Worm (Caenorhabditis elegans) whole organism, young adult: Measurements from ENCODE around the gene F52C12.6.

Experiments used
- B0261.1 ChIP-seq: sonication (generic microtip); optimal IDR thresholded peaks from 2 replicates; lab custom pipeline; 2016; ENCODE audit warnings: mild to moderate bottlenecking, missing genetic modification characterization, moderate library complexity, missing compliant biosample characterization
- F37B4.10 ChIP-seq: fragments of 200-800 bp; sonication (Bioruptor generic); IDR thresholded peaks from 2 replicates; pipeline ENCODE4 v1.3.6; 2022; ENCODE audit warnings: missing genetic modification characterization, missing compliant biosample characterization
- F39B2.1 ChIP-seq: fragments of 200-800 bp; sonication (Bioruptor generic); IDR thresholded peaks from 2 replicates; pipeline ENCODE4 v1.3.6; 2022; ENCODE audit warnings: missing genetic modification reagents, missing genetic modification characterization, missing compliant biosample characterization
- F57A8.1 ChIP-seq: fragments of 200-800 bp; sonication (Bioruptor generic); optimal IDR thresholded peaks from 2 replicates; lab custom pipeline; 2018; ENCODE audit warnings: mild to moderate bottlenecking, missing genetic modification characterization, moderate library complexity, missing compliant biosample characterization
- F57C9.4 ChIP-seq: sonication (generic microtip); optimal IDR thresholded peaks from 2 replicates; lab custom pipeline; 2017; ENCODE audit warnings: mild to moderate bottlenecking, missing genetic modification characterization, missing compliant biosample characterization
- T26A5.8 ChIP-seq: sonication (generic microtip); optimal IDR thresholded peaks from 2 replicates; lab custom pipeline; 2016; ENCODE audit warnings: missing genetic modification characterization, missing compliant biosample characterization
- Y53G8AR.9 ChIP-seq: fragments of 200-800 bp; sonication (Bioruptor generic); conservative IDR thresholded peaks from 2 replicates; pipeline ENCODE4 v1.3.6; 2022; ENCODE audit warnings: missing genetic modification reagents, missing genetic modification characterization, missing compliant biosample characterization
- ZK185.1 ChIP-seq: sonication (generic microtip); optimal IDR thresholded peaks from 2 replicates; lab custom pipeline; 2016; ENCODE audit warnings: mild to moderate bottlenecking, missing genetic modification characterization, missing compliant biosample characterization; ENCODE audit not compliant: poor library complexity, severe bottlenecking
- ama-1 ChIP-seq, 3 experiments: fragments of 150-350 bp in 1 of 3; sonication (generic microtip) in 2 of 3; optimal IDR thresholded peaks; 2 replicates each; lab custom pipeline; 2014 to 2018; ENCODE audit warnings: missing biosample characterization in 2 of 3, missing genetic modification characterization in 2 of 3, missing genetic modification reagents in 2 of 3
- aptf-2 ChIP-seq: fragments of 200-800 bp; sonication (Bioruptor generic); conservative IDR thresholded peaks from 2 replicates; pipeline ENCODE4 v1.3.6; 2022; ENCODE audit warnings: missing genetic modification reagents, missing genetic modification characterization, missing compliant biosample characterization
- athp-1 ChIP-seq: sonication (generic microtip); optimal IDR thresholded peaks from 2 replicates; lab custom pipeline; 2017; ENCODE audit warnings: mild to moderate bottlenecking, missing genetic modification characterization, missing compliant biosample characterization
- cebp-2 ChIP-seq: fragments of 200-800 bp; sonication (Bioruptor generic); IDR thresholded peaks from 2 replicates; pipeline ENCODE4 v1.3.6; 2022; ENCODE audit warnings: missing genetic modification characterization, missing compliant biosample characterization
- ceh-79 ChIP-seq: sonication (generic microtip); optimal IDR thresholded peaks from 2 replicates; lab custom pipeline; 2017; ENCODE audit warnings: mild to moderate bottlenecking, missing genetic modification characterization, missing compliant biosample characterization
- chd-7 ChIP-seq: sonication (generic microtip); optimal IDR thresholded peaks from 2 replicates; lab custom pipeline; 2016; ENCODE audit warnings: mild to moderate bottlenecking, missing genetic modification characterization, moderate library complexity, missing compliant biosample characterization
- dox-1 ChIP-seq: fragments of 200-800 bp; sonication (Bioruptor generic); IDR thresholded peaks from 2 replicates; pipeline ENCODE4 v1.3.6; 2022; ENCODE audit warnings: missing genetic modification reagents, missing genetic modification characterization, missing compliant biosample characterization
- dpff-1 ChIP-seq: sonication (generic microtip); optimal IDR thresholded peaks from 2 replicates; lab custom pipeline; 2017; ENCODE audit warnings: mild to moderate bottlenecking, missing genetic modification characterization, missing compliant biosample characterization
- egrh-3 ChIP-seq: fragments of 200-800 bp; sonication (Bioruptor generic); IDR thresholded peaks from 2 replicates; pipeline ENCODE4 v1.3.6; 2022; ENCODE audit warnings: missing genetic modification reagents, missing genetic modification characterization, missing compliant biosample characterization
- hlh-12 ChIP-seq: sonication (generic microtip); optimal IDR thresholded peaks from 2 replicates; lab custom pipeline; 2016; ENCODE audit warnings: missing genetic modification characterization, missing compliant biosample characterization
- hlh-26 ChIP-seq: fragments of 200-800 bp; sonication (Bioruptor generic); conservative IDR thresholded peaks from 2 replicates; pipeline ENCODE4 v1.3.6; 2022; ENCODE audit warnings: missing genetic modification reagents, missing genetic modification characterization, missing compliant biosample characterization
- hmg-1.2 ChIP-seq: fragments of 200-800 bp; sonication (Bioruptor generic); IDR thresholded peaks from 2 replicates; pipeline ENCODE4 v1.3.6; 2022; ENCODE audit warnings: missing genetic modification reagents, missing genetic modification characterization, missing compliant biosample characterization
- hmg-20 ChIP-seq: fragments of 200-800 bp; sonication (Bioruptor generic); IDR thresholded peaks from 2 replicates; pipeline ENCODE4 v1.3.6; 2022; ENCODE audit warnings: missing genetic modification reagents, missing genetic modification characterization, missing compliant biosample characterization
- lag-1 ChIP-seq: fragments of 200-800 bp; sonication (Bioruptor generic); IDR thresholded peaks from 2 replicates; pipeline ENCODE4 v1.3.6; 2022; ENCODE audit warnings: missing genetic modification reagents, missing genetic modification characterization, missing compliant biosample characterization
- let-607 ChIP-seq, 2 experiments: fragments of 200-800 bp in 1 of 2; sonication (Bioruptor generic) in 1 of 2; sonication (generic microtip) in 1 of 2; optimal IDR thresholded peaks; 2 replicates each; lab custom pipeline; 2016 to 2018; ENCODE audit warnings: mild to moderate bottlenecking in 2 of 2, missing compliant biosample characterization in 2 of 2, missing genetic modification characterization in 2 of 2, moderate library complexity in 2 of 2, missing genotype in 1 of 2
- lin-35 ChIP-seq, 3 experiments: fragments of 150-350 bp in 2 of 3; sonication (generic microtip) in 1 of 3; optimal IDR thresholded peaks; 2 replicates each; lab custom pipeline; 2014 to 2018; ENCODE audit warnings: missing biosample characterization in 3 of 3, missing genetic modification characterization in 3 of 3, missing genetic modification reagents in 3 of 3
- lin-40 ChIP-seq: sonication (generic microtip); optimal IDR thresholded peaks from 2 replicates; lab custom pipeline; 2016; ENCODE audit warnings: missing genetic modification characterization, mild to moderate bottlenecking, missing compliant biosample characterization, missing genotype, missing genetic modification reagents
- lin-54 ChIP-seq: fragments of 200-800 bp; sonication (Bioruptor generic); optimal IDR thresholded peaks from 2 replicates; lab custom pipeline; 2018; ENCODE audit warnings: mild to moderate bottlenecking, missing genetic modification characterization, missing compliant biosample characterization
- lir-1 ChIP-seq: fragments of 200-800 bp; sonication (Bioruptor generic); conservative IDR thresholded peaks from 2 replicates; pipeline ENCODE4 v1.3.6; 2022; ENCODE audit warnings: missing genetic modification reagents, missing genetic modification characterization, missing compliant biosample characterization
- madf-10 ChIP-seq: sonication (generic microtip); optimal IDR thresholded peaks from 2 replicates; lab custom pipeline; 2016; ENCODE audit warnings: mild to moderate bottlenecking, missing genetic modification characterization, missing compliant biosample characterization
- madf-8 ChIP-seq: fragments of 200-800 bp; sonication (Bioruptor generic); conservative IDR thresholded peaks from 2 replicates; pipeline ENCODE4 v1.3.6; 2022; ENCODE audit warnings: missing genetic modification reagents, missing genetic modification characterization, missing compliant biosample characterization
- mel-28 ChIP-seq: sonication (generic microtip); optimal IDR thresholded peaks from 2 replicates; lab custom pipeline; 2016; ENCODE audit warnings: borderline replicate concordance, mild to moderate bottlenecking, missing genetic modification characterization, missing compliant biosample characterization
- nfya-2 ChIP-seq: fragments of 200-800 bp; sonication (Bioruptor generic); IDR thresholded peaks from 2 replicates; pipeline ENCODE4 v1.3.6; 2022; ENCODE audit warnings: missing genetic modification reagents, missing genetic modification characterization, missing compliant biosample characterization
- nhr-120 ChIP-seq: fragments of 200-800 bp; sonication (Bioruptor generic); IDR thresholded peaks from 2 replicates; pipeline ENCODE4 v1.3.6; 2022; ENCODE audit warnings: missing genetic modification characterization, missing compliant biosample characterization
- pha-4 ChIP-seq: fragments of 150-350 bp; sonication (generic microtip); optimal IDR thresholded peaks from 2 replicates; lab custom pipeline; 2014; ENCODE audit warnings: missing biosample characterization, missing genetic modification reagents, missing genetic modification characterization
- rcor-1 ChIP-seq: fragments of 200-800 bp; sonication (Bioruptor generic); IDR thresholded peaks from 2 replicates; pipeline ENCODE4 v1.3.6; 2022; ENCODE audit warnings: missing genetic modification reagents, missing genetic modification characterization, missing compliant biosample characterization
- snpc-1.1 ChIP-seq: sonication (generic microtip); optimal IDR thresholded peaks from 2 replicates; lab custom pipeline; 2017; ENCODE audit warnings: missing genetic modification characterization, mild to moderate bottlenecking, missing compliant biosample characterization, antibody characterized with exemption, moderate library complexity, missing genotype, missing genetic modification reagents; ENCODE audit not compliant: insufficient read depth
- sptf-2 ChIP-seq: fragments of 200-800 bp; sonication (Bioruptor generic); optimal IDR thresholded peaks from 2 replicates; lab custom pipeline; 2018; ENCODE audit warnings: mild to moderate bottlenecking, missing genetic modification characterization, missing compliant biosample characterization
- tbx-9 ChIP-seq: sonication (generic microtip); optimal IDR thresholded peaks from 2 replicates; lab custom pipeline; 2016; ENCODE audit warnings: borderline replicate concordance, missing genetic modification characterization, inconsistent platforms, missing compliant biosample characterization
- unc-62 ChIP-seq: fragments of 150-350 bp; optimal IDR thresholded peaks from 2 replicates; lab custom pipeline; 2014; ENCODE audit warnings: missing biosample characterization, missing genetic modification reagents, missing genetic modification characterization
- zfh-2 ChIP-seq: fragments of 200-800 bp; sonication (Bioruptor generic); conservative IDR thresholded peaks from 2 replicates; pipeline ENCODE4 v1.3.6; 2022; ENCODE audit warnings: missing genetic modification reagents, missing genetic modification characterization, missing compliant biosample characterization
- ztf-3 ChIP-seq: fragments of 200-800 bp; sonication (Bioruptor generic); optimal IDR thresholded peaks from 2 replicates; lab custom pipeline; 2018; ENCODE audit warnings: mild to moderate bottlenecking, missing genetic modification characterization, missing compliant biosample characterization
- ztf-6 ChIP-seq: fragments of 200-800 bp; sonication (Bioruptor generic); IDR thresholded peaks from 2 replicates; pipeline ENCODE4 v1.3.6; 2022; ENCODE audit warnings: missing genetic modification reagents, missing genetic modification characterization, missing compliant biosample characterization

F52C12.6 gene

DNA sequence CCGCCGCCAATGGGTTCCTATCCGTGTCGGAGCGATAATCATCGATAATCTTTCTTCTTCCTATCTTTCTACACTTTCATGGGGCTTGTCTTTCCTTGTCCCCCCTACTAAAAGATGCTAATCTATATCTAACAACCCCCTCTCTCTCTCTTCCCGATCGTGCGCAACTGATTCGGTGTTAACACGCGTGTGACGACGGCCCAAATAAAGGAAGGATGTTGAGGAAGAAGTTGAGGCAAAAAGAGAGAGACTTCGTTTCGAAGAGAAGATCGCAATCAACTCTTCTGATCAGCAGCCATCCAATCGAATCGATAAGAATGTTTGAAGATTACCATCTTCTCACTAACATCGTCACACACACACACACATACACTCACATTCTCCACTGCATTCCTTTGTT lies 45.2 kb upstream of the F52C12.6 start (continued):
- TF ChIP-seq T26A5.8 (tag; lab: Kevin White, UChicago) (no peak), athp-1 (tag; lab: Kevin White, UChicago) (no peak), nhr-120 (GFP tag; lab: Robert Waterston, UW) (no peak), hlh-26 (no peak)

DNA sequence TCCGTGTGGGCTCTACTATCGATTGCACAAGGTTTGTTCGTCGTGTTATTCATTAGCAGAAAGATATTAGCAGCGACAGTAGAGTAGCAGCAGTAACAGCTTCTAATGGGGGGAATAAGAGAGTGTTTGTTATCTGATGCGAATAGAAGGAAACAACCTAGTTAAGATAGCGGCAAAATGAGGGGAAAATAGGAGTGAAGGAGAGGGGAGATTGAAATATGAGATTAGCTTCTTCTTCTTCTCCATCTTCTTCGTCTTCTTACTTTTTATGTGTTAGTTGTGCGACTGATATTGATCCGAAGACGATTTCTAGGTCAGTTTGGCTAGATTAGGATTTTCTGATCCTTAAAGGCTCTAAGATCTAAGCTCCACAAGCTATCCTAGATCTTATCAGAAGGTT lies 41.6 kb upstream of the F52C12.6 start:
- TF ChIP-seq lin-35 (GFP tag; optimal IDR thresholded peaks at IDR 0.05; lab: Kevin White, UChicago) (no peak), dox-1 (no peak), F37B4.10 (GFP tag; lab: Robert Waterston, UW) (no peak), B0261.1 (tag; lab: Kevin White, UChicago) (no peak), rcor-1 (no peak), cebp-2 (no peak), ama-1 (optimal IDR thresholded peaks at IDR 0.05; lab: Kevin White, UChicago) (no peak), ama-1 (GFP tag; optimal IDR thresholded peaks at IDR 0.05; lab: Kevin White, UChicago) (no peak)

DNA sequence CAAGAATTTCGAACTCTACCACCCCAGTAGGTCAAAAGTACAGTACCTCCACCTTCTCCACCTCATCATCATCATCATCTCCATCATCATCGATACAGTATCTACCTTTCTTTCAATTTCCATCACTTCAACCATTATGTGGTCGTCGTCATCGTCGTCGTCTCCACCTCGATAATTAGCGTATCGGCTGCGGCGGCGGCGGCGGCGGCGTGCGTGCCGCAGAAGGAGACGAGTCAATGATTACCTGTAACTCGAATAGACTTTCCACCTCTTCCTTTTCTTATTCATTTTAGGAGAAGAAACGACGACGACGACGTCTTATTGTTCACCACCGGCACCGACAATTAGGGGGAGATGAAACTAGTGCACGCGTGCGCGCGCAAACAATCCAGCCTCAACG lies 41.0 kb upstream of the F52C12.6 start:
- TF ChIP-seq aptf-2 (no peak), madf-10 (tag; lab: Kevin White, UChicago) (peak; percentile 51), F57C9.4 (tag; lab: Kevin White, UChicago) (no peak), tbx-9 (tag; lab: Kevin White, UChicago) (no peak), unc-62 (GFP tag; lab: Kevin White, UChicago) (no peak), hlh-12 (tag; lab: Kevin White, UChicago) (no peak), ztf-6 (GFP tag; lab: Robert Waterston, UW) (no peak), sptf-2 (no peak)
- TF ChIP-seq, all 124 proteins: peak for 1

DNA sequence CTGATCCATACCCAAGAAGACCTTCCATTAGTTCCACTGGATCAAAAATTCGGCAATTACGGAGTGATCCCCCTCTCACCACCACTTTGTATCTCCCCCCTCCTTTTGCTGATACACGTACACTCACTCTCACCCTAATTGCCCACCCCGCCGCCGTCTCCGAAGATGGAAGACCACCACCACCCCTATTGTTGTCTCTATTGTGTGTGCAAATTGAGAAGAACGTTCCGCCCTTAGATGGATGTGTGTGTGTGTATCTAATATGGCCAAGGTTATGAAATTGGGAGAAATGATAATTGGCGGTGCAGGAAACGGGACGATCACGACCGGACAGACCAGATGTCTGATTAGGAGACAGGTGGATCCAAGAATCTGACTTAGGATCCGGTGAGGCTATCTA lies 40.3 kb upstream of the F52C12.6 start:
- TF ChIP-seq madf-8 (GFP tag; lab: Robert Waterston, UW) = no peak
- TF ChIP-seq mel-28 (tag; lab: Kevin White, UChicago) = no peak

DNA sequence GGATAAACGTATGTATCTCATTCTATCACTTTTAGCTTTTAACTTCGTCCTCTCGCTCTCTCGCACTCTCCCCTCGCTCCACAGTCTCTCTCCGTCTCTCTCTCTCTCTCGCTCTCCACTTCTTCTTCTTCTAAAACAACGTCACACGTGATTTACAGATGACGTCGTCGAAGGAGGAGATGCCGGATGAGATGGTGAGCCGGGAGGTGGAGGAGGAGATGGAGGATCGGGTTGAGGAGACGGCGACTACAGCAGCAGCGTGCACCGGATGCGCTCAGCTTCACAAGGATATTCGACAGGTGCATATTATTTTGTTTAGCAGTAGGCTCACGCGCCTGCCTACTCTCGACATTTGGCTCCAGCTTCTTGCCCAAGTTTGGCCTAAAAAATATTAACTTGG lies 38.7 kb upstream of the F52C12.6 start, which contains the start of gene elt-6:
Gene elt-6, plus strand, starts transcription at position 159 of the 400 bp plus-strand sequence.
- TF ChIP-seq chd-7 (tag; lab: Kevin White, UChicago) (peak; percentile 15), F39B2.1 (no peak), zfh-2 (GFP tag; lab: Robert Waterston, UW) (peak; percentile 75), lin-40 (no peak), lir-1 (no peak), egrh-3 (0 out of 2 replicates have a peak, but pooled peaks have one; percentile 40), hmg-20 (GFP tag; lab: Robert Waterston, UW) (no peak), hmg-1.2 (GFP tag; lab: Robert Waterston, UW) (peak; percentile 31; the same call in 1 of the 2 replicates)

DNA sequence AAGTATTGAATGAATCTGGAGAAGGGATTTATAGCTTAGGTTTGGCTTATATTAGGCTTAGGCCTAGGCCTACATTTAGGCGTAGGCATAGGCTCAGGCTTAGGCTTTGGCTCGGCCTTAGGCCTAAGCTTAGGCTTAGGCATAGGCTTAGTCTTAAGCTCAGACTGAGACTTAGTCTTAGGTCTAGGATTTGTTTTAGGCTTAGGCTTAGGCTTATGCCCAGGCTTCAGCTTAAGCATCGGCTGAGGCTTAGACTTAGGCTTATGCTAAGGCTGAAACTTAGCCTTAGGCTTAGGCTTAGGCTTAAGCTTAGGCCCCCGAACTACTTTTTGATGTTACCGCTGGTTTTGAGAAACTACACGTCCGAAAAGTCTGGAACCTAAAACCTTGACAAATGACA lies 36.0 kb upstream of the F52C12.6 start:
- TF ChIP-seq Y53G8AR.9 = no peak
- no peak for TF ChIP-seq lag-1 (GFP tag; lab: Robert Waterston, UW)
- no peak for TF ChIP-seq ceh-79
- no peak for TF ChIP-seq let-607 (tag; optimal IDR thresholded peaks at IDR 0.05; lab: Kevin White, UChicago)
- no peak for TF ChIP-seq pha-4 (tag; lab: Kevin White, UChicago)
- TF ChIP-seq lin-54 (GFP tag; lab: Kevin White, UChicago) = no peak
- no peak for TF ChIP-seq ztf-3 (GFP tag; lab: Kevin White, UChicago)
- no peak for TF ChIP-seq nfya-2 (GFP tag; lab: Robert Waterston, UW)
- no peak for TF ChIP-seq sptf-2
- TF ChIP-seq dpff-1 (tag; lab: Kevin White, UChicago) = no peak
- TF ChIP-seq ZK185.1 (tag; lab: Kevin White, UChicago) = no peak
- no peak for TF ChIP-seq hlh-26
- no peak for TF ChIP-seq chd-7 (tag; lab: Kevin White, UChicago)
- TF ChIP-seq madf-8 (GFP tag; lab: Robert Waterston, UW) = no peak
- no peak for TF ChIP-seq F57A8.1 (GFP tag; lab: Kevin White, UChicago)
- no peak for TF ChIP-seq snpc-1.1 (tag; lab: Kevin White, UChicago)
